Worm (Caenorhabditis elegans): ENCODE results near the gene his-70.
A peak's percentile ranks its signal among the peaks of the same experiment; 100 is the strongest.

ce11 chrIII:4098751-4099150 is 38.8 kb upstream of the his-70 start:
- TF ChIP-seq ama-1 (optimal IDR thresholded peaks at IDR 0.05) = peak; percentile 11
- TF ChIP-seq nhr-237 (tag; optimal IDR thresholded peaks at IDR 0.05) = no peak
- no peak for TF ChIP-seq nhr-23 (tag; optimal IDR thresholded peaks at IDR 0.05)
- TF ChIP-seq F13H6.1 (tag; optimal IDR thresholded peaks at IDR 0.05) = no peak
